Fruit fly (Drosophila melanogaster) whole organism, embryonic: ENCODE measurements around the gene Prp18.

Experiments
- Antp ChIP-seq: fragments of 200-800 bp; sonication (Bioruptor generic); optimal IDR thresholded peaks from 3 replicates; lab custom pipeline; 2016; ENCODE audit warnings: missing biosample characterization, missing genetic modification characterization
- Atf-2 ChIP-seq: fragments of 200-800 bp; sonication (Bioruptor generic); optimal IDR thresholded peaks from 2 replicates; lab custom pipeline; 2016; ENCODE audit warnings: missing biosample characterization, missing genetic modification characterization
- CG12219 ChIP-seq: fragments of 200-800 bp; sonication (Bioruptor generic); optimal IDR thresholded peaks from 3 replicates; lab custom pipeline; 2018; ENCODE audit warnings: missing biosample characterization, mild to moderate bottlenecking, missing genetic modification characterization
- CG12236 ChIP-seq: fragments of 200-800 bp; sonication (Bioruptor generic); optimal IDR thresholded peaks from 2 replicates; lab custom pipeline; 2016; ENCODE audit warnings: missing biosample characterization, missing genetic modification characterization
- CG1233 ChIP-seq: fragments of 200-800 bp; sonication (Bioruptor generic); optimal IDR thresholded peaks from 4 replicates; lab custom pipeline; 2018; ENCODE audit warnings: missing biosample characterization, mild to moderate bottlenecking, missing genetic modification characterization
- CG14014 ChIP-seq: fragments of 200-800 bp; sonication (Bioruptor generic); IDR thresholded peaks from 2 replicates; pipeline ENCODE4 v1.3.6; 2022; ENCODE audit warnings: missing biosample characterization, missing genetic modification characterization
- CG14050 ChIP-seq: fragments of 200-800 bp; sonication (Bioruptor generic); IDR thresholded peaks from 3 replicates; pipeline ENCODE4 v1.3.6; 2022; ENCODE audit warnings: missing biosample characterization, missing genetic modification characterization
- CG14441 ChIP-seq: fragments of 200-800 bp; sonication (Bioruptor generic); IDR thresholded peaks from 2 replicates; pipeline ENCODE4 v1.3.6; 2022; ENCODE audit warnings: missing biosample characterization, missing genetic modification characterization
- CG14710 ChIP-seq: fragments of 200-800 bp; sonication (Bioruptor generic); optimal IDR thresholded peaks from 3 replicates; lab custom pipeline; 2019; ENCODE audit warnings: missing biosample characterization, mild to moderate bottlenecking, missing genetic modification characterization, moderate library complexity
- CG15269 ChIP-seq: fragments of 200-800 bp; sonication (Bioruptor generic); optimal IDR thresholded peaks from 2 replicates; lab custom pipeline; 2018; ENCODE audit warnings: missing biosample characterization, mild to moderate bottlenecking, missing genetic modification characterization, moderate library complexity
- CG15601 ChIP-seq: fragments of 200-800 bp; sonication (Bioruptor generic); optimal IDR thresholded peaks from 3 replicates; lab custom pipeline; 2019; ENCODE audit warnings: missing biosample characterization, mild to moderate bottlenecking, missing genetic modification characterization, moderate library complexity
- CG17328 ChIP-seq: fragments of 200-800 bp; sonication (Bioruptor generic); IDR thresholded peaks from 2 replicates; pipeline ENCODE4 v1.3.6; 2022; ENCODE audit warnings: missing biosample characterization, missing genetic modification characterization
- CG18262 ChIP-seq: fragments of 200-800 bp; optimal IDR thresholded peaks from 3 replicates; lab custom pipeline; 2019; ENCODE audit warnings: missing biosample characterization, mild to moderate bottlenecking, missing genetic modification characterization, moderate library complexity
- CG3065 ChIP-seq: fragments of 200-800 bp; sonication (Bioruptor generic); optimal IDR thresholded peaks from 2 replicates; lab custom pipeline; 2016; ENCODE audit warnings: missing biosample characterization, missing genetic modification characterization
- CG34422 ChIP-seq: fragments of 200-800 bp; sonication (Bioruptor generic); IDR thresholded peaks from 3 replicates; pipeline ENCODE4 v1.3.6; 2022; ENCODE audit warnings: missing biosample characterization, missing genetic modification characterization
- CG3847 ChIP-seq: fragments of 200-800 bp; sonication (Bioruptor generic); IDR thresholded peaks from 2 replicates; pipeline ENCODE4 v1.3.6; 2022; ENCODE audit warnings: missing biosample characterization, missing genetic modification characterization
- CG3995 ChIP-seq: fragments of 200-800 bp; sonication (Bioruptor generic); optimal IDR thresholded peaks from 3 replicates; lab custom pipeline; 2016; ENCODE audit warnings: missing biosample characterization, missing genetic modification characterization
- CG4360 ChIP-seq: fragments of 200-800 bp; sonication (Bioruptor generic); IDR thresholded peaks from 2 replicates; pipeline ENCODE4 v1.3.6; 2022; ENCODE audit warnings: missing biosample characterization, missing genetic modification characterization
- CG4854 ChIP-seq: fragments of 200-800 bp; sonication (Bioruptor generic); optimal IDR thresholded peaks from 2 replicates; lab custom pipeline; 2016; ENCODE audit warnings: missing biosample characterization, missing genetic modification characterization, inconsistent platforms
- CG6654 ChIP-seq: fragments of 200-800 bp; sonication (Bioruptor generic); optimal IDR thresholded peaks from 2 replicates; lab custom pipeline; 2017; ENCODE audit warnings: missing biosample characterization, mild to moderate bottlenecking, missing genetic modification characterization
- CG6854 ChIP-seq: fragments of 200-800 bp; sonication (Bioruptor generic); optimal IDR thresholded peaks from 3 replicates; lab custom pipeline; 2017; ENCODE audit warnings: missing biosample characterization, mild to moderate bottlenecking, missing genetic modification characterization
- CG8478 ChIP-seq: fragments of >200 bp; optimal IDR thresholded peaks from 2 replicates; lab custom pipeline; 2018
- CG9215 ChIP-seq: fragments of 200-800 bp; sonication (Bioruptor generic); IDR thresholded peaks from 2 replicates; pipeline ENCODE4 v1.3.6; 2022; ENCODE audit warnings: missing biosample characterization, missing genetic modification characterization
- CG9727 ChIP-seq: fragments of 200-800 bp; sonication (Bioruptor generic); optimal IDR thresholded peaks from 3 replicates; lab custom pipeline; 2017; ENCODE audit warnings: missing biosample characterization, mild to moderate bottlenecking, missing genetic modification characterization
- CrebB ChIP-seq: fragments of 200-800 bp; sonication (Bioruptor generic); optimal IDR thresholded peaks from 3 replicates; lab custom pipeline; 2018; ENCODE audit warnings: missing biosample characterization, mild to moderate bottlenecking, missing genetic modification characterization
- Dek ChIP-seq: fragments of 200-800 bp; sonication (Bioruptor generic); optimal IDR thresholded peaks from 3 replicates; lab custom pipeline; 2019; ENCODE audit warnings: missing biosample characterization, mild to moderate bottlenecking, missing genetic modification characterization, moderate library complexity
- Dref ChIP-seq: fragments of 200-800 bp; sonication (Bioruptor generic); IDR thresholded peaks from 2 replicates; pipeline ENCODE4 v1.3.6; 2022; ENCODE audit warnings: missing biosample characterization, missing genetic modification characterization
- GATAe ChIP-seq: fragments of 200-800 bp; sonication (Bioruptor generic); conservative IDR thresholded peaks from 2 replicates; pipeline ENCODE4 v1.3.6; 2022; ENCODE audit warnings: missing biosample characterization, missing genetic modification characterization
- H15 ChIP-seq: fragments of 200-800 bp; sonication (Bioruptor generic); IDR thresholded peaks from 3 replicates; pipeline ENCODE4 v1.3.6; 2022; ENCODE audit warnings: missing biosample characterization, missing genetic modification characterization
- HLH3B ChIP-seq: fragments of 200-800 bp; sonication (Bioruptor generic); IDR thresholded peaks from 2 replicates; pipeline ENCODE4 v1.3.6; 2022; ENCODE audit warnings: missing biosample characterization, missing genetic modification characterization
- HmgD ChIP-seq: fragments of 200-800 bp; sonication (Bioruptor generic); optimal IDR thresholded peaks from 3 replicates; lab custom pipeline; 2016; ENCODE audit warnings: missing biosample characterization, missing genetic modification characterization
- Oaz ChIP-seq: fragments of 200-800 bp; sonication (Bioruptor generic); IDR thresholded peaks from 2 replicates; pipeline ENCODE4 v1.3.6; 2022; ENCODE audit warnings: missing biosample characterization, missing genetic modification characterization
- Sox100B ChIP-seq: fragments of 200-800 bp; sonication (Bioruptor generic); optimal IDR thresholded peaks from 3 replicates; lab custom pipeline; 2018; ENCODE audit warnings: missing biosample characterization, mild to moderate bottlenecking, missing genetic modification characterization
- Ssrp ChIP-seq: fragments of 200-800 bp; sonication (Bioruptor generic); optimal IDR thresholded peaks from 2 replicates; lab custom pipeline; 2018; ENCODE audit warnings: missing biosample characterization, mild to moderate bottlenecking, missing genetic modification characterization, moderate library complexity
- Tbp ChIP-seq: fragments of >200 bp; optimal IDR thresholded peaks from 2 replicates; lab custom pipeline; 2018; ENCODE audit warnings: missing biosample characterization, missing genetic modification characterization
- Xbp1 ChIP-seq: fragments of 200-800 bp; sonication (Bioruptor generic); optimal IDR thresholded peaks from 3 replicates; lab custom pipeline; 2016; ENCODE audit warnings: missing biosample characterization, mild to moderate bottlenecking, missing genetic modification characterization
- abd-A ChIP-seq: fragments of 200-800 bp; sonication (Bioruptor generic); optimal IDR thresholded peaks from 3 replicates; lab custom pipeline; 2019; ENCODE audit warnings: missing biosample characterization, mild to moderate bottlenecking, missing genetic modification characterization, moderate library complexity
- bigmax ChIP-seq: fragments of 200-800 bp; sonication (Bioruptor generic); optimal IDR thresholded peaks from 2 replicates; lab custom pipeline; 2018; ENCODE audit warnings: missing biosample characterization, mild to moderate bottlenecking, missing genetic modification characterization
- br ChIP-seq: fragments of >200 bp; optimal IDR thresholded peaks from 2 replicates; lab custom pipeline; 2017
- corto ChIP-seq: fragments of 200-800 bp; sonication (Bioruptor generic); optimal IDR thresholded peaks from 2 replicates; lab custom pipeline; 2016; ENCODE audit warnings: missing biosample characterization, mild to moderate bottlenecking, missing genetic modification characterization, moderate library complexity
- dan ChIP-seq: fragments of 200-800 bp; sonication (Bioruptor generic); IDR thresholded peaks from 2 replicates; pipeline ENCODE4 v1.3.6; 2022; ENCODE audit warnings: missing biosample characterization, missing genetic modification characterization
- dm ChIP-seq: fragments of 200-800 bp; sonication (Bioruptor generic); optimal IDR thresholded peaks from 3 replicates; lab custom pipeline; 2016; ENCODE audit warnings: missing biosample characterization, missing genetic modification characterization
- gcm2 ChIP-seq: fragments of 200-800 bp; sonication (Bioruptor generic); optimal IDR thresholded peaks from 2 replicates; lab custom pipeline; 2016; ENCODE audit warnings: missing biosample characterization, missing genetic modification characterization
- gem ChIP-seq: fragments of 200-800 bp; sonication (Bioruptor generic); optimal IDR thresholded peaks from 2 replicates; lab custom pipeline; 2019; ENCODE audit warnings: missing biosample characterization, mild to moderate bottlenecking, missing genetic modification characterization, moderate library complexity
- gfzf ChIP-seq: fragments of 200-800 bp; sonication (Bioruptor generic); optimal IDR thresholded peaks from 2 replicates; lab custom pipeline; 2016; ENCODE audit warnings: missing biosample characterization, mild to moderate bottlenecking, missing genetic modification characterization, moderate library complexity
- gsb-n ChIP-seq: fragments of 200-800 bp; sonication (Bioruptor generic); optimal IDR thresholded peaks from 3 replicates; lab custom pipeline; 2018; ENCODE audit warnings: missing biosample characterization, mild to moderate bottlenecking, missing genetic modification characterization
- klu ChIP-seq: fragments of 200-800 bp; sonication (Bioruptor generic); IDR thresholded peaks from 2 replicates; pipeline ENCODE4 v1.3.6; 2022; ENCODE audit warnings: missing biosample characterization, missing genetic modification characterization
- lola ChIP-seq, 3 experiments: fragments of >200 bp in 2 of 3; fragments of 200-800 bp in 1 of 3; sonication (Bioruptor generic) in 1 of 3; optimal IDR thresholded peaks; 2 replicates each; lab custom pipeline; 2017 to 2019; ENCODE audit warnings: missing biosample characterization in 3 of 3, missing genetic modification characterization in 3 of 3, mild to moderate bottlenecking in 1 of 3, moderate library complexity in 1 of 3
- phol ChIP-seq: fragments of 200-800 bp; sonication (Bioruptor generic); optimal IDR thresholded peaks from 3 replicates; lab custom pipeline; 2018; ENCODE audit warnings: missing biosample characterization, mild to moderate bottlenecking, missing genetic modification characterization, moderate library complexity
- sr ChIP-seq: fragments of 200-800 bp; sonication (Bioruptor generic); IDR thresholded peaks from 3 replicates; pipeline ENCODE4 v1.3.6; 2022; ENCODE audit warnings: missing biosample characterization, missing genetic modification characterization
- vvl ChIP-seq: fragments of 200-800 bp; sonication (Bioruptor generic); IDR thresholded peaks from 2 replicates; pipeline ENCODE4 v1.3.6; 2022; ENCODE audit warnings: missing biosample characterization, missing genetic modification characterization
- wor ChIP-seq: fragments of 200-800 bp; sonication (Bioruptor generic); IDR thresholded peaks from 2 replicates; pipeline ENCODE4 v1.3.6; 2022; ENCODE audit warnings: missing biosample characterization, missing genetic modification characterization
- z ChIP-seq: fragments of 200-800 bp; sonication (Bioruptor generic); IDR thresholded peaks from 3 replicates; pipeline ENCODE4 v1.3.6; 2022; ENCODE audit warnings: missing biosample characterization, missing genetic modification characterization
- zfh1 ChIP-seq: fragments of 200-800 bp; sonication (Bioruptor generic); IDR thresholded peaks from 3 replicates; pipeline ENCODE4 v1.3.6; 2022; ENCODE audit warnings: missing biosample characterization, missing genetic modification characterization

Gene Prp18

DNA sequence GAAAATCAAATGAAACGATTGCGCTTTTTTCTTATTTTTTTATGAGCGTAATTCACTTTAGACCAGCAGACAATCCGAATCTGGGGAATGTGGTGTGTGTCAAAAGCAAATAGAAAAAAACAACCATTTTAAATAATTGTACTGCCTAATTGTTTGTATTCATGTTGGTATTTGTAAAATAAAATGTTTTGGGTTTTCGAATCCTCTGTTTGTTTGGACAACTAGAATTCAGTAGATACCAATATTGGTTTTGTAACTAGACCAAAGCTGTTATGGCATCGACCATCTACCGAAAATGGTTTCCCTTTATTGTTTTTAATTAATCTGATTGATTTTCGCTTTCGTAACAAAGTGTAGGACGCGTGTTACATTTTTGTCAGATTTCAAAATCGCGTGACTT is 20.1 kb downstream of the Prp18 start (continued):
- TF ChIP-seq HLH3B (no peak), gcm2 (GFP tag; lab: Kevin White, UChicago) (no peak), CG6854 (GFP tag; lab: Kevin White, UChicago) (no peak), Antp (no peak), HmgD (GFP tag; lab: Kevin White, UChicago) (no peak), CG14050 (GFP tag; lab: Robert Waterston, UW) (no peak), klu (GFP tag; lab: Robert Waterston, UW) (no peak), CG12219 (GFP tag; lab: Kevin White, UChicago) (no peak), gsb-n (tag; lab: Kevin White, UChicago) (no peak), CG1233 (peak; percentile 20), Dref (GFP tag; lab: Robert Waterston, UW) (no peak), sr (no peak), corto (GFP tag; lab: Kevin White, UChicago) (no peak), CG15269 (peak; percentile 21), CG14441 (no peak), zfh1 (GFP tag; lab: Robert Waterston, UW) (no peak), dan (GFP tag; lab: Robert Waterston, UW) (no peak), CG34422 (GFP tag; lab: Robert Waterston, UW) (no peak), dm (no peak), Sox100B (no peak), br (no peak), CG15601 (tag; lab: Kevin White, UChicago) (no peak), CG6654 (GFP tag; lab: Kevin White, UChicago) (no peak), gfzf (GFP tag; lab: Kevin White, UChicago) (no peak), CG3065 (GFP tag; lab: Kevin White, UChicago) (no peak), GATAe (no peak), CG17328 (GFP tag; lab: Robert Waterston, UW) (no peak), abd-A (tag; lab: Kevin White, UChicago) (no peak), CG18262 (tag; lab: Kevin White, UChicago) (peak; percentile 16), CG4360 (GFP tag; lab: Robert Waterston, UW) (no peak), CG14710 (tag; lab: Kevin White, UChicago) (peak; percentile 12), gem (tag; lab: Kevin White, UChicago) (peak; percentile 46), Atf-2 (GFP tag; lab: Kevin White, UChicago) (no peak), CG4854 (peak; percentile 10), Xbp1 (GFP tag; lab: Kevin White, UChicago) (no peak), CG3847 (GFP tag; lab: Robert Waterston, UW) (no peak), CG3995 (GFP tag; lab: Kevin White, UChicago) (no peak), CG12236 (GFP tag; lab: Kevin White, UChicago) (no peak), bigmax (GFP tag; lab: Kevin White, UChicago) (no peak), z (GFP tag; lab: Robert Waterston, UW) (no peak), H15 (GFP tag; lab: Robert Waterston, UW) (no peak), CrebB (no peak), CG9727 (GFP tag; lab: Kevin White, UChicago) (peak; percentile 42), vvl (no peak), wor (no peak), Tbp (GFP tag; lab: Kevin White, UChicago) (no peak), Oaz (GFP tag; lab: Robert Waterston, UW) (no peak), phol (tag; lab: Kevin White, UChicago) (no peak), CG9215 (GFP tag; lab: Robert Waterston, UW) (no peak), Ssrp (no peak), CG14014 (GFP tag; lab: Robert Waterston, UW) (no peak), CG8478 (no peak), lola (GFP tag; optimal IDR thresholded peaks at IDR 0.05; lab: Kevin White, UChicago) (no peak), Dek (tag; lab: Kevin White, UChicago) (no peak)
